Worm (Caenorhabditis elegans): ENCODE measurements around the gene kap-1.

- no peak for TF ChIP-seq lin-15B (tag; optimal IDR thresholded peaks at IDR 0.05)
- TF ChIP-seq ztf-4 (tag; optimal IDR thresholded peaks at IDR 0.05): no peak
- no peak for TF ChIP-seq unc-62 (GFP tag; optimal IDR thresholded peaks at IDR 0.05)
- no peak for TF ChIP-seq nhr-237 (tag; optimal IDR thresholded peaks at IDR 0.05)
- no peak for TF ChIP-seq aly-2 (tag; optimal IDR thresholded peaks at IDR 0.05)
- TF ChIP-seq skn-1 (tag; optimal IDR thresholded peaks at IDR 0.05): no peak
- TF ChIP-seq ceh-28 (tag; optimal IDR thresholded peaks at IDR 0.05): no peak
- no peak for TF ChIP-seq ama-1 (optimal IDR thresholded peaks at IDR 0.05)
- TF ChIP-seq fkh-10 (GFP tag; optimal IDR thresholded peaks at IDR 0.05): no peak
- no peak for TF ChIP-seq ceh-16 (tag; optimal IDR thresholded peaks at IDR 0.05)
- no peak for TF ChIP-seq nhr-25 (tag; optimal IDR thresholded peaks at IDR 0.05)
- no peak for TF ChIP-seq sea-2 (GFP tag; optimal IDR thresholded peaks at IDR 0.05)
- no peak for TF ChIP-seq mdl-1 (tag; optimal IDR thresholded peaks at IDR 0.05)
- no peak for TF ChIP-seq nhr-28 (tag; optimal IDR thresholded peaks at IDR 0.05)
These were observed 4.8 kb downstream of the kap-1 start, which contains the start of gene F08F8.6 for ce11 chrIII:7343389-7343788.

Data from whole organism, L3 larva.